Worm (Caenorhabditis elegans) whole organism, L1 larva: ENCODE data around the gene egl-47.

Source experiments
- C16A3.4 ChIP-seq: fragments of 150-350 bp; optimal IDR thresholded peaks from 2 replicates; lab custom pipeline; 2014; ENCODE audit warnings: missing biosample characterization, missing genetic modification characterization
- aha-1 ChIP-seq: fragments of 150-350 bp; optimal IDR thresholded peaks from 2 replicates; lab custom pipeline; 2014; ENCODE audit warnings: missing biosample characterization, missing genetic modification characterization
- aly-2 ChIP-seq: fragments of 150-350 bp; optimal IDR thresholded peaks from 2 replicates; lab custom pipeline; 2014; ENCODE audit warnings: missing biosample characterization, missing genetic modification characterization
- ceh-8 ChIP-seq: fragments of 200-800 bp; sonication (Bioruptor generic); optimal IDR thresholded peaks from 2 replicates; lab custom pipeline; 2018; ENCODE audit warnings: mild to moderate bottlenecking, missing genetic modification characterization, moderate library complexity, missing compliant biosample characterization
- ceh-82 ChIP-seq, 3 experiments: fragments of 150-350 bp in 1 of 3; sonication (generic microtip) in 2 of 3; optimal IDR thresholded peaks; 2 replicates each; lab custom pipeline; 2014 to 2017; ENCODE audit warnings: missing biosample characterization in 3 of 3, missing genetic modification characterization in 3 of 3
- ceh-90 ChIP-seq: sonication (generic microtip); optimal IDR thresholded peaks from 2 replicates; lab custom pipeline; 2016; ENCODE audit warnings: missing genetic modification characterization, missing compliant biosample characterization
- ces-1 ChIP-seq: fragments of 150-350 bp; optimal IDR thresholded peaks from 2 replicates; lab custom pipeline; 2014; ENCODE audit warnings: missing biosample characterization, missing genetic modification reagents, missing genetic modification characterization
- dpl-1 ChIP-seq, 3 experiments: fragments of 150-350 bp in 2 of 3; sonication (generic microtip) in 1 of 3; optimal IDR thresholded peaks; 2 replicates each; lab custom pipeline; 2014 to 2017; ENCODE audit warnings: missing biosample characterization in 3 of 3, missing genetic modification characterization in 3 of 3, missing genetic modification reagents in 3 of 3
- efl-1 ChIP-seq, 4 experiments: fragments of 150-350 bp; optimal IDR thresholded peaks in 3 of 4; peaks in 1 of 4; 1 replicate in 1 of 4; 2 replicates in 3 of 4; lab custom pipeline; 2014; ENCODE audit warnings: missing biosample characterization in 2 of 4, missing genetic modification characterization in 2 of 4, missing genetic modification reagents in 2 of 4
- efl-3 ChIP-seq: fragments of 200-800 bp; sonication (Bioruptor generic); optimal IDR thresholded peaks from 2 replicates; lab custom pipeline; 2018; ENCODE audit warnings: mild to moderate bottlenecking, missing genetic modification characterization, missing compliant biosample characterization
- egl-27 ChIP-seq, 2 experiments: fragments of 150-350 bp in 1 of 2; sonication (generic microtip); optimal IDR thresholded peaks; 3 replicates each; lab custom pipeline; 2017 to 2018; ENCODE audit warnings: missing biosample characterization in 2 of 2, missing genetic modification characterization in 2 of 2, missing genetic modification reagents in 2 of 2
- elt-2 ChIP-seq: sonication (generic microtip); optimal IDR thresholded peaks from 2 replicates; lab custom pipeline; 2016; ENCODE audit warnings: missing genetic modification characterization, mild to moderate bottlenecking, inconsistent platforms, missing compliant biosample characterization, missing genetic modification reagents
- elt-3 ChIP-seq, 6 experiments: fragments of 150-350 bp in 1 of 6; sonication (generic microtip); optimal IDR thresholded peaks; 2 replicates each; lab custom pipeline; 2017 to 2018; ENCODE audit warnings: missing biosample characterization in 6 of 6, missing genetic modification characterization in 6 of 6, inconsistent platforms in 1 of 6
- ets-5 ChIP-seq: fragments of 200-800 bp; sonication (Bioruptor generic); IDR thresholded peaks from 2 replicates; pipeline ENCODE4 v1.3.6; 2022; ENCODE audit warnings: missing genetic modification characterization, missing compliant biosample characterization
- fkh-10 ChIP-seq: sonication (generic microtip); optimal IDR thresholded peaks from 2 replicates; lab custom pipeline; 2017; ENCODE audit warnings: missing biosample characterization, missing genetic modification reagents, missing genetic modification characterization
- grh-1 ChIP-seq: fragments of 200-800 bp; sonication (Bioruptor generic); IDR thresholded peaks from 2 replicates; pipeline ENCODE4 v1.3.6; 2022; ENCODE audit warnings: missing genetic modification reagents, missing genetic modification characterization, missing compliant biosample characterization
- hpl-2 ChIP-seq: fragments of 150-350 bp; optimal IDR thresholded peaks from 2 replicates; lab custom pipeline; 2014; ENCODE audit warnings: missing biosample characterization, missing genetic modification reagents, missing genetic modification characterization
- isw-1 ChIP-seq: fragments of 200-800 bp; sonication (Bioruptor generic); IDR thresholded peaks from 2 replicates; pipeline ENCODE4 v1.3.6; 2022; ENCODE audit warnings: missing genetic modification characterization, missing compliant biosample characterization
- jun-1 ChIP-seq: fragments of 150-350 bp; optimal IDR thresholded peaks from 2 replicates; lab custom pipeline; 2014; ENCODE audit warnings: missing biosample characterization, missing genetic modification reagents, missing genetic modification characterization
- lin-13 ChIP-seq: fragments of 150-350 bp; optimal IDR thresholded peaks from 2 replicates; lab custom pipeline; 2014; ENCODE audit warnings: missing biosample characterization, missing genetic modification reagents, missing genetic modification characterization
- lin-14 ChIP-seq: fragments of 200-800 bp; sonication (Bioruptor generic); optimal IDR thresholded peaks from 2 replicates; lab custom pipeline; 2018; ENCODE audit warnings: mild to moderate bottlenecking, missing genetic modification characterization, moderate library complexity, missing compliant biosample characterization
- lin-15B ChIP-seq: fragments of 150-350 bp; sonication (generic microtip); optimal IDR thresholded peaks from 3 replicates; lab custom pipeline; 2014; ENCODE audit warnings: missing biosample characterization, missing genetic modification characterization
- lin-35 ChIP-seq, 2 experiments: fragments of 150-350 bp; optimal IDR thresholded peaks; 2 replicates each; lab custom pipeline; 2014; ENCODE audit warnings: missing biosample characterization in 2 of 2, missing genetic modification characterization in 2 of 2, missing genetic modification reagents in 2 of 2
- lsy-2 ChIP-seq, 2 experiments: fragments of 150-350 bp; optimal IDR thresholded peaks; 2 replicates each; lab custom pipeline; 2014; ENCODE audit warnings: missing biosample characterization in 2 of 2, missing genetic modification characterization in 2 of 2
- mab-9 ChIP-seq: fragments of 200-800 bp; sonication (Bioruptor generic); IDR thresholded peaks from 2 replicates; pipeline ENCODE4 v1.3.6; 2022; ENCODE audit warnings: missing genetic modification reagents, missing genetic modification characterization, missing compliant biosample characterization
- mep-1 ChIP-seq: fragments of 150-350 bp; optimal IDR thresholded peaks from 2 replicates; lab custom pipeline; 2014; ENCODE audit warnings: missing biosample characterization, missing genetic modification characterization
- nhr-12 ChIP-seq: sonication (generic microtip); optimal IDR thresholded peaks from 2 replicates; lab custom pipeline; 2017; ENCODE audit warnings: missing biosample characterization, missing genetic modification characterization
- nhr-20 ChIP-seq: sonication (generic microtip); optimal IDR thresholded peaks from 2 replicates; lab custom pipeline; 2016; ENCODE audit warnings: mild to moderate bottlenecking, missing genetic modification characterization, missing compliant biosample characterization
- nhr-47 ChIP-seq: sonication (generic microtip); optimal IDR thresholded peaks from 2 replicates; lab custom pipeline; 2016; ENCODE audit warnings: mild to moderate bottlenecking, missing genetic modification characterization, moderate library complexity, missing compliant biosample characterization
- nhr-77 ChIP-seq: fragments of 150-350 bp; optimal IDR thresholded peaks from 2 replicates; lab custom pipeline; 2014; ENCODE audit warnings: missing biosample characterization, missing genetic modification characterization
- nhr-84 ChIP-seq: sonication (generic microtip); optimal IDR thresholded peaks from 2 replicates; lab custom pipeline; 2017; ENCODE audit warnings: missing biosample characterization, missing genetic modification characterization
- nhr-90 ChIP-seq: sonication (generic microtip); optimal IDR thresholded peaks from 2 replicates; lab custom pipeline; 2016; ENCODE audit warnings: mild to moderate bottlenecking, missing genetic modification characterization, missing compliant biosample characterization; ENCODE audit not compliant: poor library complexity
- pax-3 ChIP-seq: fragments of 200-800 bp; sonication (Bioruptor generic); optimal IDR thresholded peaks from 2 replicates; lab custom pipeline; 2018; ENCODE audit warnings: mild to moderate bottlenecking, missing genetic modification characterization, moderate library complexity, missing compliant biosample characterization
- skn-1 ChIP-seq: fragments of 150-350 bp; optimal IDR thresholded peaks from 2 replicates; lab custom pipeline; 2014; ENCODE audit warnings: missing biosample characterization, missing genetic modification characterization
- snu-23 ChIP-seq: sonication (generic microtip); optimal IDR thresholded peaks from 2 replicates; lab custom pipeline; 2016; ENCODE audit warnings: missing genetic modification characterization, missing compliant biosample characterization
- sptf-1 ChIP-seq: fragments of 150-350 bp; optimal IDR thresholded peaks from 2 replicates; lab custom pipeline; 2014; ENCODE audit warnings: missing biosample characterization, missing genetic modification characterization
- sup-37 ChIP-seq: fragments of 200-800 bp; sonication (Bioruptor generic); optimal IDR thresholded peaks from 2 replicates; lab custom pipeline; 2018; ENCODE audit warnings: mild to moderate bottlenecking, missing genetic modification characterization, missing compliant biosample characterization
- swsn-7 ChIP-seq: sonication (generic microtip); optimal IDR thresholded peaks from 2 replicates; lab custom pipeline; 2016; ENCODE audit warnings: missing genetic modification characterization, missing compliant biosample characterization
- unc-62 ChIP-seq: fragments of 150-350 bp; optimal IDR thresholded peaks from 2 replicates; lab custom pipeline; 2014; ENCODE audit warnings: missing biosample characterization, missing genetic modification reagents, missing genetic modification characterization
- unc-98 ChIP-seq: fragments of 200-800 bp; sonication (Bioruptor generic); IDR thresholded peaks from 2 replicates; pipeline ENCODE4 v1.3.6; 2022; ENCODE audit warnings: missing genetic modification characterization, missing compliant biosample characterization
- ztf-11 ChIP-seq, 2 experiments: sonication (generic microtip); optimal IDR thresholded peaks; 2 replicates each; lab custom pipeline; 2016 to 2017; ENCODE audit warnings: missing genetic modification characterization in 2 of 2, missing biosample characterization in 1 of 2, missing compliant biosample characterization in 1 of 2
- ztf-4 ChIP-seq: fragments of 150-350 bp; optimal IDR thresholded peaks from 2 replicates; lab custom pipeline; 2014; ENCODE audit warnings: missing biosample characterization, missing genetic modification characterization

egl-47 gene

ce11 chrV:9899278-9899677 is at the start of gene egl-47:
Gene egl-47, plus strand, starts transcription at chrV:9899578.
- no peak for TF ChIP-seq elt-2 (tag; lab: Kevin White, UChicago)
- TF ChIP-seq aha-1 (tag; lab: Kevin White, UChicago), result no peak
- no peak for TF ChIP-seq isw-1 (GFP tag; lab: Robert Waterston, UW)
- no peak for TF ChIP-seq egl-27 (tag; optimal IDR thresholded peaks at IDR 0.05; lab: Kevin White, UChicago)
- TF ChIP-seq lin-35 (GFP tag; optimal IDR thresholded peaks at IDR 0.05; lab: Kevin White, UChicago), result no peak
- no peak for TF ChIP-seq unc-98 (GFP tag; lab: Robert Waterston, UW)
- no peak for TF ChIP-seq lsy-2 (tag; optimal IDR thresholded peaks at IDR 0.05; lab: Kevin White, UChicago)
- TF ChIP-seq hpl-2 (GFP tag; lab: Kevin White, UChicago), result no peak
- no peak for TF ChIP-seq ets-5 (GFP tag; lab: Robert Waterston, UW)

- no peak for TF ChIP-seq skn-1 (tag; lab: Kevin White, UChicago)
- no peak for TF ChIP-seq elt-3 (tag; optimal IDR thresholded peaks at IDR 0.05; lab: Kevin White, UChicago)
- no peak for TF ChIP-seq grh-1 (GFP tag; lab: Robert Waterston, UW)
- peak in 1 of 3 experiments; percentile 19 for TF ChIP-seq ceh-82 (tag; optimal IDR thresholded peaks at IDR 0.05; lab: Kevin White, UChicago)
- TF ChIP-seq egl-27 (tag; optimal IDR thresholded peaks at IDR 0.05; lab: Kevin White, UChicago), result no peak
- no peak for TF ChIP-seq ztf-11 (tag; optimal IDR thresholded peaks at IDR 0.05; lab: Kevin White, UChicago)
- no peak for TF ChIP-seq sup-37
- no peak for TF ChIP-seq ztf-4 (tag; lab: Kevin White, UChicago)
- TF ChIP-seq unc-62, result no peak
- no peak for TF ChIP-seq fkh-10 (GFP tag; lab: Kevin White, UChicago)
- TF ChIP-seq jun-1, result no peak
- TF ChIP-seq swsn-7 (tag; lab: Kevin White, UChicago), result no peak
- no peak for TF ChIP-seq nhr-90 (tag; lab: Kevin White, UChicago)
- no peak for TF ChIP-seq efl-3 (GFP tag; lab: Kevin White, UChicago)
- TF ChIP-seq lin-35 (GFP tag; optimal IDR thresholded peaks at IDR 0.05; lab: Kevin White, UChicago), result peak in 1 of 2 experiments; percentile 4
- TF ChIP-seq lin-15B, result no peak
- no peak for TF ChIP-seq ceh-90 (tag; lab: Kevin White, UChicago)
- no peak for TF ChIP-seq aly-2 (tag; lab: Kevin White, UChicago)
- TF ChIP-seq nhr-20, result no peak
- TF ChIP-seq sptf-1 (tag; lab: Kevin White, UChicago), result no peak
- no peak for TF ChIP-seq pax-3
- TF ChIP-seq ceh-8 (GFP tag; lab: Kevin White, UChicago), result no peak
- no peak for TF ChIP-seq ces-1 (GFP tag; lab: Kevin White, UChicago)
- no peak for TF ChIP-seq unc-98 (GFP tag; lab: Robert Waterston, UW)
- TF ChIP-seq nhr-84 (tag; lab: Kevin White, UChicago), result no peak
- no peak for TF ChIP-seq nhr-47
- no peak for TF ChIP-seq nhr-12 (tag; lab: Kevin White, UChicago)
- TF ChIP-seq lin-13 (GFP tag; lab: Kevin White, UChicago), result no peak
- no peak for TF ChIP-seq dpl-1 (GFP tag; optimal IDR thresholded peaks at IDR 0.05; lab: Kevin White, UChicago)
- TF ChIP-seq C16A3.4, result no peak
- peak in 1 of 2 experiments; percentile 1 for TF ChIP-seq efl-1 (optimal IDR thresholded peaks at IDR 0.05; lab: Kevin White, UChicago)
- TF ChIP-seq efl-1 (GFP tag; optimal IDR thresholded peaks at IDR 0.05 in 1 of 2; lab: Kevin White, UChicago), result no peak
- no peak for TF ChIP-seq nhr-77 (tag; lab: Kevin White, UChicago)
- TF ChIP-seq lsy-2 (tag; optimal IDR thresholded peaks at IDR 0.05; lab: Kevin White, UChicago), result peak in 1 of 2 experiments; percentile 12
- TF ChIP-seq aha-1 (tag; lab: Kevin White, UChicago), result no peak
- TF ChIP-seq snu-23, result no peak
- TF ChIP-seq lin-14, result peak; percentile 67
- peak; percentile 6 for TF ChIP-seq mep-1 (tag; lab: Kevin White, UChicago)
- no peak for TF ChIP-seq mab-9 (GFP tag; lab: Robert Waterston, UW)
Observed at ce11 chrV:9853801-9854200, 45.6 kb upstream of the egl-47 start.
